Worm (Caenorhabditis elegans) whole organism, L4 larva: ENCODE results near the gene K02F6.5.

Source experiments
- T20F7.1 ChIP-seq: fragments of 200-800 bp; sonication (Bioruptor generic); optimal IDR thresholded peaks from 2 replicates; lab custom pipeline; 2018; ENCODE audit warnings: mild to moderate bottlenecking, missing genetic modification characterization, missing compliant biosample characterization
- Y105C5A.15 ChIP-seq: fragments of 200-800 bp; sonication (Bioruptor generic); IDR thresholded peaks from 2 replicates; pipeline ENCODE4 v1.3.6; 2022; ENCODE audit warnings: missing genetic modification characterization, missing compliant biosample characterization
- aha-1 ChIP-seq: fragments of 150-350 bp; peaks from one replicate; lab custom pipeline; 2014; ENCODE audit warnings: missing biosample characterization, missing genetic modification characterization
- ceh-44 ChIP-seq: fragments of 200-800 bp; sonication (Bioruptor generic); IDR thresholded peaks from 2 replicates; pipeline ENCODE4 v1.3.6; 2022; ENCODE audit warnings: missing genetic modification reagents, missing genetic modification characterization, missing compliant biosample characterization
- daf-19 ChIP-seq: fragments of 200-800 bp; sonication (Bioruptor generic); conservative IDR thresholded peaks from 2 replicates; pipeline ENCODE4 v1.3.6; 2022; ENCODE audit warnings: missing genetic modification characterization, missing compliant biosample characterization
- gei-8 ChIP-seq: fragments of 200-800 bp; sonication (Bioruptor generic); optimal IDR thresholded peaks from 2 replicates; lab custom pipeline; 2018; ENCODE audit warnings: mild to moderate bottlenecking, missing genetic modification characterization, missing compliant biosample characterization
- hlh-30 ChIP-seq: sonication (generic microtip); optimal IDR thresholded peaks from 2 replicates; lab custom pipeline; 2017; ENCODE audit warnings: antibody characterized with exemption, mild to moderate bottlenecking, missing genetic modification characterization, missing compliant biosample characterization; ENCODE audit not compliant: insufficient read depth
- mxl-3 ChIP-seq: fragments of 200-800 bp; sonication (Bioruptor generic); optimal IDR thresholded peaks from 2 replicates; lab custom pipeline; 2018; ENCODE audit warnings: mild to moderate bottlenecking, missing genetic modification characterization, missing compliant biosample characterization
- nhr-10 ChIP-seq: fragments of 150-350 bp; optimal IDR thresholded peaks from 2 replicates; lab custom pipeline; 2014; ENCODE audit warnings: missing biosample characterization, missing genetic modification characterization
- nhr-102 ChIP-seq: sonication (generic microtip); optimal IDR thresholded peaks from 2 replicates; lab custom pipeline; 2016; ENCODE audit warnings: mild to moderate bottlenecking, missing genetic modification characterization, moderate library complexity, missing compliant biosample characterization
- nhr-237 ChIP-seq: sonication (generic microtip); optimal IDR thresholded peaks from 2 replicates; lab custom pipeline; 2017; ENCODE audit warnings: missing biosample characterization, missing genetic modification characterization
- nhr-41 ChIP-seq: fragments of 200-800 bp; sonication (Bioruptor generic); IDR thresholded peaks from 2 replicates; pipeline ENCODE4 v1.3.6; 2022; ENCODE audit warnings: missing genetic modification reagents, missing genetic modification characterization, missing compliant biosample characterization
- nhr-6 ChIP-seq: fragments of 150-350 bp; optimal IDR thresholded peaks from 2 replicates; lab custom pipeline; 2014; ENCODE audit warnings: missing biosample characterization, missing genetic modification characterization
- nhr-77 ChIP-seq: fragments of 150-350 bp; optimal IDR thresholded peaks from 2 replicates; lab custom pipeline; 2014; ENCODE audit warnings: missing biosample characterization, missing genetic modification characterization
- pha-4 ChIP-seq, 2 experiments: fragments of 150-350 bp in 1 of 2; fragments of 200-800 bp in 1 of 2; sonication (Bioruptor generic) in 1 of 2; IDR thresholded peaks in 1 of 2; optimal IDR thresholded peaks in 1 of 2; 2 replicates each; pipeline versions ENCODE4 v1.3.6 to Lab custom; 2014 to 2022; ENCODE audit warnings: missing genetic modification characterization in 2 of 2, missing genetic modification reagents in 2 of 2, missing biosample characterization in 1 of 2, missing compliant biosample characterization in 1 of 2
- rbr-2 ChIP-seq: sonication (generic microtip); optimal IDR thresholded peaks from 2 replicates; lab custom pipeline; 2016; ENCODE audit warnings: missing genotype, missing genetic modification characterization, missing compliant biosample characterization
- sdz-12 ChIP-seq: fragments of 200-800 bp; sonication (Bioruptor generic); optimal IDR thresholded peaks from 2 replicates; lab custom pipeline; 2018; ENCODE audit warnings: mild to moderate bottlenecking, missing genetic modification characterization, missing compliant biosample characterization
- snpc-1.2 ChIP-seq: fragments of 200-800 bp; sonication (Bioruptor generic); IDR thresholded peaks from 2 replicates; pipeline ENCODE4 v1.3.6; 2022; ENCODE audit warnings: missing genetic modification reagents, missing genetic modification characterization, missing compliant biosample characterization
- spr-3 ChIP-seq: fragments of 200-800 bp; sonication (Bioruptor generic); optimal IDR thresholded peaks from 2 replicates; lab custom pipeline; 2018; ENCODE audit warnings: mild to moderate bottlenecking, missing genetic modification characterization, missing compliant biosample characterization
- tag-97 ChIP-seq: fragments of 200-800 bp; sonication (Bioruptor generic); IDR thresholded peaks from 2 replicates; pipeline ENCODE4 v1.3.6; 2022; ENCODE audit warnings: missing genetic modification characterization, missing compliant biosample characterization
- vab-7 ChIP-seq: fragments of 200-800 bp; sonication (Bioruptor generic); IDR thresholded peaks from 2 replicates; pipeline ENCODE4 v1.3.6; 2022; ENCODE audit warnings: missing genetic modification reagents, missing genetic modification characterization, missing compliant biosample characterization

Gene K02F6.5

DNA sequence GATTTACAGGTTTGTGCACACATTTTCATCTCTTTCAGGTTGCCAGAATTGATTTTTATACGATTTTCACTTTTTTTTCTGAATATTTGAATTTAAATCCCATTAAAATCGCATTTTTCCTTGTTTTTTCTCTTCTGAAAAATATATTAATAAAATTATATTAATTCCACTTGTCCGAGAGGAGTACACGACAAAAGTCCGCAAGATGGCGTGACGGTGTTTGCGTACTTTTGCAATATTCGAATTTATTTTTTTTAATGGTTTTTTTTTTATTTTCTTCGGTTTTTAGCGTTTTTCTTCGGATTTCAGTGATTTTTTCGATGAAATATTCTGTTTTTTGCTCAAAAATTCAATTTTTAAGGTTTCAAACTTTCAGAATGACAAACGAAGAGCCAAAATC, 30.3 kb downstream of the K02F6.5 start, which contains the start of gene usp-39 (continued):
- no peak for TF ChIP-seq tag-97
- 0 out of 2 replicates have a peak, but pooled peaks have one; percentile 9 for TF ChIP-seq ceh-44

DNA sequence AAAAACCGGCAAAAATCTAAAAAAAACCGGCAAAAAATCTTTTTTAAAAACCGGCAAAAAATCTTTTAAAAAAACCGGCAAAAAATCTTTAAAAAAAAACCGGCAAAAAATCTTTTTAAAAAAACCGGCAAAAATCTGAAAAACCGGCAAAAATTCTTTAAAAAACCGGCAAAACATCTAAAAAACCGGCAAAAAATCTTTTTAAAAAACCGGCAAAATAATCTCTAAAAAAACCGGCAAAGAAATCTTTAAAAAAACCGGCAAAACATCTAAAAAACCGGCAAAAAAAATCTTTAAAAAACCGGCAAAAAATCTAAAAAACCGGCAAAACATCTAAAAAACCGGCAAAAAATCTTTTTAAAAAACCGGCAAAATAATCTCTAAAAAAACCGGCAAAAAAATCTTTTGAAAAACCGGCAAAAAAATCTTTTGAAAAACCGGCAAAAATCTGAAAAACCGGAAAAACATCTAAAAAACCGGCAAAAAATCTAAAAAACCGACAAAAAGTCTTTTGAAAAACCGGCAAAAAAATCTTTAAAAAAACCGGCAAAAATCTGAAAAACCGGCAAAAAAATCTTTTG, 35.9 kb downstream of the K02F6.5 start:
- TF ChIP-seq aha-1: peak; percentile 22

DNA sequence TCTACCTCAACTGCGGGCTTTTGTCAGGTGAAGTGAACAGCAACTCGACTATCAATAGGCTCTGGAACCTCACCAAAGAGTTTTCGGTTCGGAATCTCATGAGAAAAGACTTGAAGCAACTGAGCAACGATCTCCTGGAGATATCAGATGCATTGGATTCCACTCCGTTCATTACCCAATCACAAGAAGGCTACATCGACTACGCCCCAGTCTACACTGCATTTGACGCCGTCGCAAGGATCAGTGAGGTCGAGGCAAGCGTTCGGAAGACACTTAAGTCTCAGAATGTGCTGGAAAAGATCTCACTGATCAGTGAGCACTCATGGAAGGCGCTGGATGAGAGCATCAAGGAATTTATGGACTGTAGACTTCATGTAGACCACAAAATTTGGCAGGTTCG, 43.7 kb downstream of the K02F6.5 start:
- TF ChIP-seq aha-1 (peak; percentile 91), daf-19 (GFP tag; lab: Robert Waterston, UW) (no peak)

DNA sequence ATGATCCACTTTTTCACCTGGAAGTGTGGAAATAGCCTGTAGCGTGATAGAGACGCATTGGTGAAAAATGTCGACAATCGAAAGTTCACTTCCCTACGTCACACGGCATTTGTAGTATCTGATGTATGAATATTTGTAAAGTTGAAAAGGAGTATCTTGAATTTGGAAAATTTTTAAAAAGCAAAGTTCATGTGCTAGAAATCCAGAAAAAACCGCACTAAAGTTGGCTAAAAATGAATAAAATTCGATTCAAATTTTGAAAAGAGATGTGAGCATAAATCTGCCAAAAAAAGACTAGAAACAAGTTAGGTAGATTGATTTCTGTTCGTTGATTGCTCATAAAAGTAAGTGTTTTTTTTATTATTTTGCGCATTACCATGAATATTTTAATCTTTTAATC, 48.5 kb downstream of the K02F6.5 start, which contains the start of gene sri-74:
TSS of gene sri-74 (minus strand) at position 101 of the 400 bp plus-strand sequence.
- TF ChIP-seq nhr-102 (tag; lab: Kevin White, UChicago) (no peak), Y105C5A.15 (no peak), mxl-3 (GFP tag; lab: Kevin White, UChicago) (no peak), nhr-77 (tag; lab: Kevin White, UChicago) (no peak), pha-4 (GFP tag; IDR thresholded peaks at IDR 0.05; lab: Robert Waterston, UW) (no peak), pha-4 (tag; optimal IDR thresholded peaks at IDR 0.05; lab: Kevin White, UChicago) (no peak), sdz-12 (no peak), nhr-237 (no peak), snpc-1.2 (GFP tag; lab: Robert Waterston, UW) (no peak), nhr-10 (no peak), tag-97 (no peak), rbr-2 (tag; lab: Kevin White, UChicago) (no peak), aha-1 (no peak), T20F7.1 (GFP tag; lab: Kevin White, UChicago) (no peak), hlh-30 (tag; lab: Kevin White, UChicago) (no peak), nhr-41 (GFP tag; lab: Robert Waterston, UW) (no peak), spr-3 (no peak), gei-8 (GFP tag; lab: Kevin White, UChicago) (no peak), vab-7 (GFP tag; lab: Robert Waterston, UW) (no peak)

DNA sequence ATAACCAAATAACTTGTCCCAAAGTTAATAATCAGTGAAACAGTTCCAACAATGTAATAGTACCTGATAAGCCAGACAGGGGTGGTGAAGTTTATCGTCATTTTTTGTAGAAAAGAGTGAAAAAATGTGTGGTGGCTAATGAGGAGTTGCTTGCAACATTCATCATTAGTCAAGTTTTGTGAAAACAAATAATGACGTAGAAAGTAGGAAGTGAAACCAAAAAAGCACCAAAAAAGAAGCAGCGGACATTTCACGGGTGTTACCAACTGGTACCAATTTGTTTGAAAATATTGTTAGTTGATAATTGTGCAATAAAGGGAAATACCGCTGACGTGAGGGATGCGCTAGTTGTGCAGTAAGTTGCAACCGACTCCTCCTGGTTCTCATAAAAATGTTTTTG, 50.9 kb downstream of the K02F6.5 start, which contains the start of gene sri-36:
TSS of gene sri-36 (minus strand) at position 101 of the 400 bp plus-strand sequence.
- TF ChIP-seq aha-1 (peak; percentile 9), nhr-6 (tag; lab: Kevin White, UChicago) (no peak)
